Fruit fly (Drosophila melanogaster) S2 (cell line): Measurements from ENCODE around the gene CG13639.

Experiments used
- CG8478 ChIP-seq: fragments of >200 bp; optimal IDR thresholded peaks from 2 replicates; lab custom pipeline; 2018
- CTCF ChIP-seq, 2 experiments: fragments of >200 bp; optimal IDR thresholded peaks; 2 replicates each; lab custom pipeline; 2018

Gene CG13639

dm6 chr3R:24810844-24811625 is 49.1 kb downstream of the CG13639 start:
- TF ChIP-seq CG8478 (lab: Kevin White, UChicago) (no peak), CTCF (optimal IDR thresholded peaks at IDR 0.05; lab: Kevin White, UChicago) (no peak)
